Fruit fly (Drosophila melanogaster): ENCODE results near the gene CG11504.

The CG11504 gene

DNA sequence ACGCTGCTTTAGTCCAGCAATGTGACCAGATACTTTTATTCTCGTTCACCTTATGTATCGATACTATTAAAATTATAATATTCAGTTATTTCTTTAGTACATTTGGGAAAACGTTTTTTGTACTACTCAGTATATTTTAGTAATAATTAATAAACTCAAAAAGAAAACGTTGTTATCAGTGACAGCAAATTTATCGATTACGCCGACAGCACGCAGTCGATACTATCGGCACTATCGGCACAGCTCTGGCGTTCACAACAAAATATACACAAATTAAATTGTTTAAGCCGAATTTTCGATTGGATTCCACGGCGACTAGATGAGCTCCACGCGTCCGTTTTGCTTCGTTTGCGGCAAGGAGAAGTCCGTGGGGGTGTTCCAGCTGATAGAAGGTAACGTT is 41.8 kb downstream of the CG11504 start, which contains the start of the genes janA, Sry-alpha and Sry-beta (continued):
- no peak for TF ChIP-seq Max (GFP tag; optimal IDR thresholded peaks at IDR 0.05)
- no peak for TF ChIP-seq esg (GFP tag; conservative IDR thresholded peaks at IDR 0.05)
- no peak for TF ChIP-seq dm (GFP tag; optimal IDR thresholded peaks at IDR 0.05)
- no peak for TF ChIP-seq CG31441 (GFP tag; IDR thresholded peaks at IDR 0.05)
- TF ChIP-seq dpn (GFP tag; optimal IDR thresholded peaks at IDR 0.05), result peak in 1 of 2 experiments; percentile 16
- no peak for TF ChIP-seq CG15073 (GFP tag; optimal IDR thresholded peaks at IDR 0.05)
- no peak for TF ChIP-seq CG13296 (GFP tag; optimal IDR thresholded peaks at IDR 0.05)
- peak; percentile 80 for TF ChIP-seq CG9797 (GFP tag; optimal IDR thresholded peaks at IDR 0.05)
- TF ChIP-seq row (GFP tag; IDR thresholded peaks at IDR 0.05), result peak; percentile 69
- peak; percentile 54 for TF ChIP-seq Sry-β (GFP tag; optimal IDR thresholded peaks at IDR 0.05)
- peak; percentile 29; the same call in 1 of the 2 replicates for TF ChIP-seq CG6272 (GFP tag; IDR thresholded peaks at IDR 0.05)
- TF ChIP-seq crp (GFP tag; optimal IDR thresholded peaks at IDR 0.05), result no peak
- no peak for TF ChIP-seq Mes4 (GFP tag; optimal IDR thresholded peaks at IDR 0.05)
- TF ChIP-seq CG9817 (tag; optimal IDR thresholded peaks at IDR 0.05), result no peak
- no peak for TF ChIP-seq Sox102F (GFP tag; optimal IDR thresholded peaks at IDR 0.05)
- peak; percentile 55 for TF ChIP-seq HmgZ (tag; optimal IDR thresholded peaks at IDR 0.05)
- no peak for TF ChIP-seq grn (GFP tag; optimal IDR thresholded peaks at IDR 0.05)
- no peak for TF ChIP-seq crol (GFP tag; IDR thresholded peaks at IDR 0.05)
- no peak for TF ChIP-seq sima (GFP tag; optimal IDR thresholded peaks at IDR 0.05)
- peak; percentile 75 for TF ChIP-seq trem (tag; optimal IDR thresholded peaks at IDR 0.05)
- no peak for TF ChIP-seq chm (GFP tag; IDR thresholded peaks at IDR 0.05)
- TF ChIP-seq vvl (GFP tag; IDR thresholded peaks at IDR 0.05), result peak; percentile 42; the same call in 1 of the 2 replicates
- no peak for TF ChIP-seq CG2120 (GFP tag; optimal IDR thresholded peaks at IDR 0.05)
- no peak for TF ChIP-seq Deaf1 (tag; optimal IDR thresholded peaks at IDR 0.05)
- TF ChIP-seq ssp (GFP tag; IDR thresholded peaks at IDR 0.05), result no peak
- TF ChIP-seq Rfx (GFP tag; IDR thresholded peaks at IDR 0.05), result peak; percentile 44
- no peak for TF ChIP-seq eyg (GFP tag; optimal IDR thresholded peaks at IDR 0.05)
- no peak for TF ChIP-seq tap (tag; optimal IDR thresholded peaks at IDR 0.05)
- TF ChIP-seq pho (GFP tag; optimal IDR thresholded peaks at IDR 0.05), result no peak
- TF ChIP-seq CG9437 (GFP tag; optimal IDR thresholded peaks at IDR 0.05), result no peak
- TF ChIP-seq maf-S (GFP tag; optimal IDR thresholded peaks at IDR 0.05), result no peak
- TF ChIP-seq ems (GFP tag; optimal IDR thresholded peaks at IDR 0.05), result no peak
- TF ChIP-seq tx (GFP tag; optimal IDR thresholded peaks at IDR 0.05), result no peak
- TF ChIP-seq CG17328 (GFP tag; IDR thresholded peaks at IDR 0.05), result no peak
- TF ChIP-seq D (optimal IDR thresholded peaks at IDR 0.05), result no peak
- no peak for TF ChIP-seq D (GFP tag; optimal IDR thresholded peaks at IDR 0.05)
- no peak for TF ChIP-seq Hey (tag; optimal IDR thresholded peaks at IDR 0.05)
- TF ChIP-seq zfh1 (GFP tag; IDR thresholded peaks at IDR 0.05), result no peak
- no peak for TF ChIP-seq Fer2 (tag; optimal IDR thresholded peaks at IDR 0.05)
- TF ChIP-seq CG12236 (GFP tag; optimal IDR thresholded peaks at IDR 0.05), result no peak
- TF ChIP-seq Doc2 (GFP tag; IDR thresholded peaks at IDR 0.05), result no peak
- no peak for TF ChIP-seq ken (GFP tag; IDR thresholded peaks at IDR 0.05)
- TF ChIP-seq HHEX (GFP tag; optimal IDR thresholded peaks at IDR 0.05), result no peak
- no peak for TF ChIP-seq caup (GFP tag; optimal IDR thresholded peaks at IDR 0.05; ENCODE audit: severe bottlenecking)
- TF ChIP-seq seq (GFP tag; IDR thresholded peaks at IDR 0.05), result no peak
- TF ChIP-seq CG14014 (GFP tag; IDR thresholded peaks at IDR 0.05), result no peak
- peak; percentile 69 for TF ChIP-seq CG32767 (GFP tag; IDR thresholded peaks at IDR 0.05)
- TF ChIP-seq eve (GFP tag; optimal IDR thresholded peaks at IDR 0.05), result no peak
- no peak for TF ChIP-seq Mrtf (GFP tag; IDR thresholded peaks at IDR 0.05)
- no peak for TF ChIP-seq Xrp1 (GFP tag; IDR thresholded peaks at IDR 0.05)
- no peak for TF ChIP-seq mirr (GFP tag; optimal IDR thresholded peaks at IDR 0.05)
- TF ChIP-seq GATAe (GFP tag; conservative IDR thresholded peaks at IDR 0.05), result no peak
- no peak for TF ChIP-seq BtbVII (GFP tag; optimal IDR thresholded peaks at IDR 0.05)
